Fruit fly (Drosophila melanogaster): Measurements from ENCODE around the gene Tollo.

dm6 chr3L:15281069-15281468 lies 45.6 kb downstream of the Tollo start:
- TF ChIP-seq CG8478 (optimal IDR thresholded peaks at IDR 0.05): no peak
- TF ChIP-seq psq (optimal IDR thresholded peaks at IDR 0.05): no peak
- no peak for TF ChIP-seq Dll (optimal IDR thresholded peaks at IDR 0.05)
- TF ChIP-seq usp (GFP tag; optimal IDR thresholded peaks at IDR 0.05): no peak
